Worm (Caenorhabditis elegans) whole organism, mixed stage, embryonic: ENCODE measurements around the gene W05H5.1.

ENCODE experiments used
- lin-13 ChIP-seq: fragments of 150-350 bp; optimal IDR thresholded peaks from 2 replicates; lab custom pipeline; 2014; ENCODE audit warnings: missing biosample characterization, missing genetic modification characterization
- mab-5 ChIP-seq: fragments of 150-350 bp; optimal IDR thresholded peaks from 2 replicates; lab custom pipeline; 2014; ENCODE audit warnings: missing biosample characterization, missing genetic modification characterization
- ztf-11 ChIP-seq: fragments of 150-350 bp; optimal IDR thresholded peaks from 2 replicates; lab custom pipeline; 2014; ENCODE audit warnings: missing biosample characterization, missing genetic modification characterization

- TF ChIP-seq mab-5: no peak
- no peak for TF ChIP-seq lin-13 (tag; lab: Kevin White, UChicago)
- TF ChIP-seq ztf-11 (tag; lab: Kevin White, UChicago): no peak
Measured at ce11 chrII:12425644-12426222, 18.8 kb downstream of the W05H5.1 start, which contains the start of gene daf-22.
